Fruit fly (Drosophila melanogaster): ENCODE results near the gene pic.

pic gene

dm6 chr3R:13032975-13033445 lies 19.0 kb upstream of the pic start (continued):
- TF ChIP-seq CG3995 (GFP tag; optimal IDR thresholded peaks at IDR 0.05) = peak; percentile 93
- peak; percentile 39 for TF ChIP-seq CG15696 (tag; optimal IDR thresholded peaks at IDR 0.05)
- TF ChIP-seq CG18619 (GFP tag; optimal IDR thresholded peaks at IDR 0.05) = no peak
- peak; percentile 27 for TF ChIP-seq CG14710 (tag; optimal IDR thresholded peaks at IDR 0.05)
- peak; percentile 50 for TF ChIP-seq nerfin-1 (tag; optimal IDR thresholded peaks at IDR 0.05)
- TF ChIP-seq Kr (GFP tag; optimal IDR thresholded peaks at IDR 0.05) = peak; percentile 26
- TF ChIP-seq Ets97D (GFP tag; optimal IDR thresholded peaks at IDR 0.05) = peak; percentile 20
- 0 out of 2 replicates have a peak, but pooled peaks have one; percentile 12 for TF ChIP-seq CG10959 (GFP tag; IDR thresholded peaks at IDR 0.05)
- peak; percentile 83 for TF ChIP-seq lab (GFP tag; optimal IDR thresholded peaks at IDR 0.05)
- peak; percentile 16 for TF ChIP-seq YL-1 (GFP tag; optimal IDR thresholded peaks at IDR 0.05)
- TF ChIP-seq jing (GFP tag; optimal IDR thresholded peaks at IDR 0.05) = no peak
- TF ChIP-seq HHEX (GFP tag; optimal IDR thresholded peaks at IDR 0.05) = peak; percentile 54
- TF ChIP-seq Drgx (GFP tag; IDR thresholded peaks at IDR 0.05) = no peak
- TF ChIP-seq Optix (GFP tag; IDR thresholded peaks at IDR 0.05) = peak; percentile 44; the same call in 1 of the 3 replicates
- TF ChIP-seq CG12219 (GFP tag; optimal IDR thresholded peaks at IDR 0.05) = peak; percentile 18
- TF ChIP-seq ems (GFP tag; optimal IDR thresholded peaks at IDR 0.05) = no peak
- peak; percentile 12 for TF ChIP-seq Lhr (GFP tag; optimal IDR thresholded peaks at IDR 0.05)
- TF ChIP-seq Dp (GFP tag; optimal IDR thresholded peaks at IDR 0.05) = no peak
- TF ChIP-seq chm (GFP tag; IDR thresholded peaks at IDR 0.05) = peak; percentile 33; the same call in 1 of the 2 replicates
- TF ChIP-seq scrt (GFP tag; optimal IDR thresholded peaks at IDR 0.05) = peak; percentile 42
- TF ChIP-seq lov (optimal IDR thresholded peaks at IDR 0.05) = no peak
- peak; percentile 67; the same call in 1 of the 3 replicates for TF ChIP-seq lov (GFP tag; IDR thresholded peaks at IDR 0.05)
- TF ChIP-seq Doc2 (GFP tag; IDR thresholded peaks at IDR 0.05) = no peak
- TF ChIP-seq bsh (GFP tag; optimal IDR thresholded peaks at IDR 0.05) = peak in 1 of 2 experiments; percentile 39
- peak; percentile 77 for TF ChIP-seq CG7987 (GFP tag; optimal IDR thresholded peaks at IDR 0.05)
- peak; percentile 59 for TF ChIP-seq CG17186 (GFP tag; optimal IDR thresholded peaks at IDR 0.05)
- 0 out of 2 replicates have a peak, but pooled peaks have one; percentile 39 for TF ChIP-seq vvl (GFP tag; IDR thresholded peaks at IDR 0.05)
- TF ChIP-seq CoRest (tag; optimal IDR thresholded peaks at IDR 0.05) = no peak
- no peak for TF ChIP-seq ERR (GFP tag; optimal IDR thresholded peaks at IDR 0.05)
- TF ChIP-seq odd (GFP tag; optimal IDR thresholded peaks at IDR 0.05) = peak; percentile 51
- TF ChIP-seq sob (GFP tag; IDR thresholded peaks at IDR 0.05) = peak; percentile 51; the same call in 1 of the 2 replicates
- TF ChIP-seq CG14667 (GFP tag; IDR thresholded peaks at IDR 0.05) = no peak
- TF ChIP-seq sug (tag; optimal IDR thresholded peaks at IDR 0.05) = peak; percentile 96
- peak; percentile 5 for TF ChIP-seq CG1647 (GFP tag; optimal IDR thresholded peaks at IDR 0.05)
- peak; percentile 80 for TF ChIP-seq CG10543 (GFP tag; optimal IDR thresholded peaks at IDR 0.05)
- peak; percentile 86 for TF ChIP-seq CG15479 (GFP tag; optimal IDR thresholded peaks at IDR 0.05)
- TF ChIP-seq tgo (GFP tag; IDR thresholded peaks at IDR 0.05) = no peak
- peak; percentile 45 for TF ChIP-seq CG12104 (GFP tag; optimal IDR thresholded peaks at IDR 0.05)
- TF ChIP-seq CG5245 (GFP tag; optimal IDR thresholded peaks at IDR 0.05) = no peak
- TF ChIP-seq ci (GFP tag; IDR thresholded peaks at IDR 0.05) = peak; percentile 79
- peak in 1 of 2 experiments; percentile 51 for TF ChIP-seq Hr78 (GFP tag; optimal IDR thresholded peaks at IDR 0.05)
- TF ChIP-seq C15 (GFP tag; IDR thresholded peaks at IDR 0.05) = no peak
- TF ChIP-seq CG13424 (tag; optimal IDR thresholded peaks at IDR 0.05) = peak; percentile 34
- TF ChIP-seq Pdp1 (GFP tag; optimal IDR thresholded peaks at IDR 0.05) = no peak
- TF ChIP-seq CG4328 (GFP tag; optimal IDR thresholded peaks at IDR 0.05) = peak; percentile 55
- peak; percentile 82 for TF ChIP-seq Med (GFP tag)
- TF ChIP-seq CG17829 (tag; optimal IDR thresholded peaks at IDR 0.05) = peak; percentile 5
- peak; percentile 36 for TF ChIP-seq BtbVII (GFP tag; optimal IDR thresholded peaks at IDR 0.05)
- TF ChIP-seq CG33213 (GFP tag; optimal IDR thresholded peaks at IDR 0.05) = peak; percentile 23
- peak; percentile 2 for TF ChIP-seq Six4 (GFP tag; optimal IDR thresholded peaks at IDR 0.05)

Measured in whole organism, embryonic.